Fruit fly (Drosophila melanogaster) whole organism, adult: Measurements from ENCODE around the gene CG31601.

Source experiments
- CG11617 ChIP-seq: fragments of 200-800 bp; sonication (Bioruptor generic); optimal IDR thresholded peaks from 2 replicates; lab custom pipeline; 2017; ENCODE audit warnings: mild to moderate bottlenecking, missing biosample characterization, missing genetic modification reagents, missing genetic modification characterization
- CG14711 ChIP-seq: fragments of 200-800 bp; sonication (Bioruptor generic); optimal IDR thresholded peaks from 2 replicates; lab custom pipeline; 2018; ENCODE audit warnings: missing biosample characterization, mild to moderate bottlenecking, missing genetic modification characterization, moderate library complexity
- CG1620 ChIP-seq: fragments of 200-800 bp; sonication (Bioruptor generic); optimal IDR thresholded peaks from 2 replicates; lab custom pipeline; 2016; ENCODE audit warnings: missing biosample characterization, missing genetic modification characterization
- CG7101 ChIP-seq: fragments of 200-800 bp; sonication (Bioruptor generic); optimal IDR thresholded peaks from 2 replicates; lab custom pipeline; 2018; ENCODE audit warnings: missing biosample characterization, mild to moderate bottlenecking, missing genetic modification characterization, moderate library complexity

DNA sequence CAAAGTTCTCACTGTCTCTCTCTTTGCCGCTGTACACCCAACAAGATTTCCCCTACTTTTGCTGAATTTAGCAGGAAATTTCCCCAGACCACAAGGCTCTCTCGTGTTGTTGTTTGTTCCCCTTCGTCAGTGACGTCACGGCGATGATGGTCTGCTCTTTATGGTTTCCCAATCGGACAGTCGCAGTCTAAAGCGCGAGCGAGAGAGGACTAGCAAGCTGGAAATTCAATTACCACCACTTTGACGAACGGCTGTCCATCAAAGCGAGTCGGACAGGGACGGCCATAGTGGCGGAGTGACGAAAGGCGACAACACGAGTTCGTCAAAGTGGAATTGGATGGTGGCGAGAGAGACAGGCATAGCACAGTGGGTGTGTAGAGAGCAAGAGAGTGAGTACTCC lies 19.3 kb downstream of the CG31601 start:
- TF ChIP-seq CG11617: no peak
- TF ChIP-seq CG7101: no peak
- no peak for TF ChIP-seq CG1620 (GFP tag; lab: Kevin White, UChicago)
- no peak for TF ChIP-seq CG14711 (tag; lab: Kevin White, UChicago)
